Fruit fly (Drosophila melanogaster): Measurements from ENCODE around the gene CG31861.

- TF ChIP-seq Dll (optimal IDR thresholded peaks at IDR 0.05) (no peak), psq (optimal IDR thresholded peaks at IDR 0.05) (no peak), CG8478 (optimal IDR thresholded peaks at IDR 0.05) (no peak), EcR (GFP tag; optimal IDR thresholded peaks at IDR 0.05) (no peak), usp (GFP tag; optimal IDR thresholded peaks at IDR 0.05) (no peak), pan (optimal IDR thresholded peaks at IDR 0.05) (no peak)
These were observed 27.5 kb upstream of the CG31861 start for dm6 chr2L:12134125-12134378.

Measured in whole organism.